Worm (Caenorhabditis elegans): ENCODE results near the gene F11D5.5.

F11D5.5 gene

ce11 chrX:3282306-3282705 is 19.6 kb upstream of the F11D5.5 start, which contains the start of gene K09C4.5:
Gene K09C4.5, plus strand, starts transcription at chrX:3282631.
- TF ChIP-seq ztf-11 (tag; optimal IDR thresholded peaks at IDR 0.05): no peak
- no peak for TF ChIP-seq nhr-28 (tag; optimal IDR thresholded peaks at IDR 0.05)
- no peak for TF ChIP-seq unc-39 (tag; optimal IDR thresholded peaks at IDR 0.05)
- TF ChIP-seq unc-120 (tag; optimal IDR thresholded peaks at IDR 0.05; ENCODE audit: poor library complexity, severe bottlenecking): no peak
- TF ChIP-seq nhr-76 (tag; optimal IDR thresholded peaks at IDR 0.05): no peak
- TF ChIP-seq ceh-83 (GFP tag; optimal IDR thresholded peaks at IDR 0.05): no peak
- TF ChIP-seq ham-2 (GFP tag; optimal IDR thresholded peaks at IDR 0.05): no peak
- TF ChIP-seq elt-1 (tag; optimal IDR thresholded peaks at IDR 0.05; ENCODE audit: borderline replicate concordance, insufficient read depth): no peak
- no peak for TF ChIP-seq elt-3 (tag; optimal IDR thresholded peaks at IDR 0.05)
- no peak for TF ChIP-seq mls-2 (tag; optimal IDR thresholded peaks at IDR 0.05)
- TF ChIP-seq ceh-39 (tag; optimal IDR thresholded peaks at IDR 0.05): no peak
- no peak for TF ChIP-seq ces-1 (GFP tag; optimal IDR thresholded peaks at IDR 0.05)
- TF ChIP-seq lin-13 (tag; optimal IDR thresholded peaks at IDR 0.05): no peak
- TF ChIP-seq nhr-12 (tag; optimal IDR thresholded peaks at IDR 0.05): no peak
- no peak for TF ChIP-seq pha-4 (tag; optimal IDR thresholded peaks at IDR 0.05)
- no peak for TF ChIP-seq unc-62 (GFP tag; optimal IDR thresholded peaks at IDR 0.05)

- TF ChIP-seq ces-1 (GFP tag; optimal IDR thresholded peaks at IDR 0.05): no peak
- TF ChIP-seq mls-2 (tag; optimal IDR thresholded peaks at IDR 0.05): no peak
- TF ChIP-seq ham-2 (GFP tag; optimal IDR thresholded peaks at IDR 0.05): no peak
- TF ChIP-seq bed-3 (GFP tag; optimal IDR thresholded peaks at IDR 0.05): no peak
- TF ChIP-seq sptf-1 (tag; optimal IDR thresholded peaks at IDR 0.05): no peak
- TF ChIP-seq lsy-2 (tag; optimal IDR thresholded peaks at IDR 0.05): no peak
- no peak for TF ChIP-seq hlh-1 (tag; optimal IDR thresholded peaks at IDR 0.05)
- TF ChIP-seq tbx-8 (GFP tag; optimal IDR thresholded peaks at IDR 0.05): no peak
- TF ChIP-seq mep-1 (tag; optimal IDR thresholded peaks at IDR 0.05): no peak
- TF ChIP-seq nhr-28 (tag; optimal IDR thresholded peaks at IDR 0.05): no peak
- TF ChIP-seq sem-2 (GFP tag; optimal IDR thresholded peaks at IDR 0.05): no peak
- no peak for TF ChIP-seq drap-1 (GFP tag; optimal IDR thresholded peaks at IDR 0.05)
- no peak for TF ChIP-seq mab-5 (tag; optimal IDR thresholded peaks at IDR 0.05)
- no peak for TF ChIP-seq ceh-83 (GFP tag; optimal IDR thresholded peaks at IDR 0.05)
- TF ChIP-seq nhr-12 (tag; optimal IDR thresholded peaks at IDR 0.05): no peak
- no peak for TF ChIP-seq ceh-43 (GFP tag; optimal IDR thresholded peaks at IDR 0.05)
- TF ChIP-seq zip-8 (tag; optimal IDR thresholded peaks at IDR 0.05): no peak
- TF ChIP-seq nhr-237 (tag; optimal IDR thresholded peaks at IDR 0.05): no peak
- TF ChIP-seq blmp-1 (tag; optimal IDR thresholded peaks at IDR 0.05): no peak
- TF ChIP-seq flh-1 (GFP tag; optimal IDR thresholded peaks at IDR 0.05): no peak
These were observed 18.7 kb upstream of the F11D5.5 start for ce11 chrX:3283189-3283588.

ce11 chrX:3284967-3285366 is 16.9 kb upstream of the F11D5.5 start:
- TF ChIP-seq lsy-2 (tag; optimal IDR thresholded peaks at IDR 0.05) (no peak), M03D4.4 (tag; optimal IDR thresholded peaks at IDR 0.05) (no peak), snpc-4 (tag; optimal IDR thresholded peaks at IDR 0.05) (no peak), sptf-1 (tag; optimal IDR thresholded peaks at IDR 0.05) (no peak)

- TF ChIP-seq mls-2 (tag; optimal IDR thresholded peaks at IDR 0.05) (no peak), blmp-1 (tag; optimal IDR thresholded peaks at IDR 0.05) (no peak), zip-8 (tag; optimal IDR thresholded peaks at IDR 0.05) (no peak), ham-2 (GFP tag; optimal IDR thresholded peaks at IDR 0.05) (no peak), unc-62 (GFP tag; optimal IDR thresholded peaks at IDR 0.05) (no peak), sem-2 (GFP tag; optimal IDR thresholded peaks at IDR 0.05) (no peak), ces-1 (GFP tag; optimal IDR thresholded peaks at IDR 0.05) (no peak), nhr-28 (tag; optimal IDR thresholded peaks at IDR 0.05) (no peak), elt-3 (tag; optimal IDR thresholded peaks at IDR 0.05) (no peak), drap-1 (GFP tag; optimal IDR thresholded peaks at IDR 0.05) (no peak), ceh-83 (GFP tag; optimal IDR thresholded peaks at IDR 0.05) (no peak), cnd-1 (tag; optimal IDR thresholded peaks at IDR 0.05) (no peak), mep-1 (tag; optimal IDR thresholded peaks at IDR 0.05) (no peak), nhr-237 (tag; optimal IDR thresholded peaks at IDR 0.05) (no peak)
These were observed 16.4 kb upstream of the F11D5.5 start for ce11 chrX:3285448-3285847.

- no peak for TF ChIP-seq pha-4 (tag; optimal IDR thresholded peaks at IDR 0.05)
- TF ChIP-seq unc-62 (GFP tag; optimal IDR thresholded peaks at IDR 0.05): no peak
- TF ChIP-seq ceh-43 (GFP tag; optimal IDR thresholded peaks at IDR 0.05): no peak
- no peak for TF ChIP-seq ceh-83 (GFP tag; optimal IDR thresholded peaks at IDR 0.05)
- no peak for TF ChIP-seq flh-1 (GFP tag; optimal IDR thresholded peaks at IDR 0.05)
- no peak for TF ChIP-seq ham-2 (GFP tag; optimal IDR thresholded peaks at IDR 0.05)
- TF ChIP-seq cnd-1 (tag; optimal IDR thresholded peaks at IDR 0.05): no peak
These were observed 12.7 kb upstream of the F11D5.5 start, which contains the start of gene K09C4.4 for ce11 chrX:3289183-3289582. Gene K09C4.4, plus strand, starts transcription at chrX:3289483.

Data from whole organism, mixed stage, embryonic.